Worm (Caenorhabditis elegans): Measurements from ENCODE around the gene C40A11.4.

Gene C40A11.4

ce11 chrII:2137235-2137634 lies at the start of gene C40A11.4:
C40A11.4 (plus strand) TSS chrII:2137422.
- TF ChIP-seq fos-1 (tag; optimal IDR thresholded peaks at IDR 0.05) = no peak
- TF ChIP-seq elt-3 (tag; optimal IDR thresholded peaks at IDR 0.05) = no peak
- TF ChIP-seq nhr-28 (tag; optimal IDR thresholded peaks at IDR 0.05) = no peak
- no peak for TF ChIP-seq ama-1 (optimal IDR thresholded peaks at IDR 0.05)
- no peak for TF ChIP-seq nhr-12 (tag; optimal IDR thresholded peaks at IDR 0.05)
- no peak for TF ChIP-seq fkh-10 (GFP tag; optimal IDR thresholded peaks at IDR 0.05)
- no peak for TF ChIP-seq jun-1 (tag; optimal IDR thresholded peaks at IDR 0.05)
- no peak for TF ChIP-seq ceh-16 (tag; optimal IDR thresholded peaks at IDR 0.05)
- no peak for TF ChIP-seq R02D3.7 (tag; optimal IDR thresholded peaks at IDR 0.05)
- TF ChIP-seq ztf-4 (tag; optimal IDR thresholded peaks at IDR 0.05) = no peak
- TF ChIP-seq mml-1 (tag; optimal IDR thresholded peaks at IDR 0.05) = no peak
- TF ChIP-seq snpc-4 (tag; optimal IDR thresholded peaks at IDR 0.05) = no peak
- TF ChIP-seq elt-1 (tag; optimal IDR thresholded peaks at IDR 0.05) = no peak
- TF ChIP-seq egl-5 (tag; optimal IDR thresholded peaks at IDR 0.05) = no peak
- no peak for TF ChIP-seq nhr-23 (tag; optimal IDR thresholded peaks at IDR 0.05)
- TF ChIP-seq nfya-1 (tag; optimal IDR thresholded peaks at IDR 0.05; ENCODE audit: insufficient read depth) = no peak
- no peak for TF ChIP-seq nhr-11 (tag; optimal IDR thresholded peaks at IDR 0.05)
- no peak for TF ChIP-seq hmg-11 (tag; optimal IDR thresholded peaks at IDR 0.05)

DNA sequence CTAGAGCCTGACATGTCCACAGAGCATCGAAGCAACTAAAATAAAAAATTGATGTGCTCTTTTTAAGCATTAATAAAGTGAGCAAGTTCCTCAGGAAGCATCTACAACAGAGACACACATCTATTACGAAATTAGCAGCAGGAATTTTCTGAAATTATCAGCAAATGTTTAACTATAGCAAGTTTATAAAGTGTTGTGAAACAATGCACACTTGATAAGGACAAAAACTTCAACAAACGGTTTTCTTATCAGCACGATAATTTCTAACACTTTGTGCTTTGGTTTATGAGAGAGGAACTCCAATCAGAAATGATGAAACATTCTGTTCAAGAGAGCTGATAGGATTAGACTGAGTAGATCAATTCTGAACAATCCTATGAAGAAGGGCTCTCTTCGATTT lies 46.6 kb upstream of the C40A11.4 start, which contains the start of gene trpl-5:
Gene trpl-5, minus strand, starts transcription at position 32 of the 400 bp plus-strand sequence.
- no peak for TF ChIP-seq nhr-76 (tag; optimal IDR thresholded peaks at IDR 0.05)
- peak; percentile 23 for TF ChIP-seq jun-1 (tag; optimal IDR thresholded peaks at IDR 0.05)
- peak; percentile 95 for TF ChIP-seq elt-2 (tag; optimal IDR thresholded peaks at IDR 0.05)
- peak; percentile 96 for TF ChIP-seq pqm-1 (tag; optimal IDR thresholded peaks at IDR 0.05)

DNA sequence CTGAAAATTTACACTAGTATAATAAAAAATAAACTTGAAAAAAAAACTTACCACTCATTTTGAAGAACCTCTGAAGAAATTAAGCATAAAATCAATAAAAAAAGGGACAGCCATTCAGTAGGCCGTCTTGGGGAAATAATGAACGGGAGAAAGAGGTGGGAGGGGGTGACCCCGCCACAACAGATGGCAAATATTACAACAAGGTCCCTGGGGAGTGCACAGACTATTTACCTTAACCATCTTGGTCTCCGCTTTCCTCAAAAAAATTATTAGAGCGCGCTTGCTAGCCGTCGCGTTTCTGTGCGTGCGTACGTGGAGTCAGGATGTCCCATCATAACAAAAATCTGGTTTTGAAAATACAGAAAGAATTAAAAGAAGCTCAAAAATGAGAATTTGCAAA lies 45.2 kb upstream of the C40A11.4 start, which contains the start of gene T16A1.10:
Gene T16A1.10, minus strand, starts transcription at position 123 of the 400 bp plus-strand sequence.
- TF ChIP-seq aly-2 (tag; optimal IDR thresholded peaks at IDR 0.05) = no peak
- TF ChIP-seq mml-1 (tag; optimal IDR thresholded peaks at IDR 0.05) = no peak
- TF ChIP-seq daf-12 (tag; optimal IDR thresholded peaks at IDR 0.05) = no peak
- TF ChIP-seq sea-2 (GFP tag; optimal IDR thresholded peaks at IDR 0.05) = no peak
- no peak for TF ChIP-seq nhr-77 (tag; optimal IDR thresholded peaks at IDR 0.05)
- no peak for TF ChIP-seq egl-27 (tag; optimal IDR thresholded peaks at IDR 0.05)
- no peak for TF ChIP-seq elt-3 (tag; optimal IDR thresholded peaks at IDR 0.05)
- TF ChIP-seq nfya-1 (tag; optimal IDR thresholded peaks at IDR 0.05; ENCODE audit: insufficient read depth) = no peak
- TF ChIP-seq lsy-12 (tag; optimal IDR thresholded peaks at IDR 0.05) = no peak
- TF ChIP-seq ztf-4 (tag; optimal IDR thresholded peaks at IDR 0.05) = no peak
- no peak for TF ChIP-seq eor-1 (tag; optimal IDR thresholded peaks at IDR 0.05)
- no peak for TF ChIP-seq nhr-237 (tag; optimal IDR thresholded peaks at IDR 0.05)

DNA sequence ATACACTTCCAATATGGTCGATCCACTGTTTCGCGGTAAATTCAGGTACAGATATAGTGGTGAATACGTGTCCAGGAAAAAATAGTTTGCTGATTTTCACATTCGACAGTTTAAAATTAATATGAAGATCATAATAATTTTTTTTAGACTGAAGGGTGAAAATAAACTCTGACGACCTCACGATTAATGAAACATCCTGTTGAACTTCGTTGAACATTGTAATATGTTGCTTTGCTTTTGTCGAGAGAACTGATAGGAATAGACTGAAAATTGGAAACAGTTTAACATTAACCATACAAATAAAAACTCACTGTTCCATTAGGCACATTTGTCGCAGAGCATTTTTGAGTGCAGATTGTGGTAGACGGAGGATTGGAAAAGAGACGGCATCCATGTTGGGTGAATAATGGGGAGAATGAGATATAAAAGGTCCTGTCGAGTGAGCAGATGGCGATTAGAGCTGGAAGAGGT lies 43.7 kb upstream of the C40A11.4 start, which contains the start of gene fbxb-37:
Gene fbxb-37, minus strand, starts transcription at position 421 of the 471 bp plus-strand sequence.
- TF ChIP-seq fkh-2 (tag; optimal IDR thresholded peaks at IDR 0.05) (no peak), nhr-237 (tag; optimal IDR thresholded peaks at IDR 0.05) (no peak)

- TF ChIP-seq lin-15B (tag; optimal IDR thresholded peaks at IDR 0.05) (no peak), nhr-43 (tag; optimal IDR thresholded peaks at IDR 0.05; ENCODE audit: poor library complexity, severe bottlenecking) (no peak), skn-1 (tag; optimal IDR thresholded peaks at IDR 0.05) (no peak), pqm-1 (tag; optimal IDR thresholded peaks at IDR 0.05) (no peak), nhr-237 (tag; optimal IDR thresholded peaks at IDR 0.05) (no peak)
Observed at ce11 chrII:2094924-2095650, 42.1 kb upstream of the C40A11.4 start, which contains the start of gene T16A1.2. T16A1.2 (plus strand) TSS chrII:2095600.

All from whole organism, L3 larva.